Fruit fly (Drosophila melanogaster) whole organism, prepupa: Measurements from ENCODE around the gene CG7329.

Source experiments
- Blimp-1 ChIP-seq: fragments of 200-800 bp; sonication (Bioruptor generic); optimal IDR thresholded peaks from 3 replicates; lab custom pipeline; 2017; ENCODE audit warnings: missing biosample characterization, missing genetic modification characterization, mild to moderate bottlenecking, moderate library complexity, missing genetic modification reagents
- CG10631 ChIP-seq: fragments of 200-800 bp; sonication (Bioruptor generic); optimal IDR thresholded peaks from 2 replicates; lab custom pipeline; 2016; ENCODE audit warnings: missing biosample characterization, missing genetic modification characterization
- CG11762 ChIP-seq: fragments of 200-800 bp; sonication (Bioruptor generic); optimal IDR thresholded peaks from 3 replicates; lab custom pipeline; 2016; ENCODE audit warnings: missing biosample characterization, missing genetic modification characterization; ENCODE audit not compliant: insufficient read depth
- CG11902 ChIP-seq: fragments of 200-800 bp; sonication (Bioruptor generic); optimal IDR thresholded peaks from 3 replicates; lab custom pipeline; 2016; ENCODE audit warnings: missing biosample characterization, missing genetic modification characterization
- CG15336 ChIP-seq: fragments of 200-800 bp; sonication (Bioruptor generic); IDR thresholded peaks from 2 replicates; pipeline ENCODE4 v1.3.6; 2022; ENCODE audit warnings: missing biosample characterization, missing genetic modification characterization
- CG1621 ChIP-seq: fragments of 200-800 bp; sonication (Bioruptor generic); optimal IDR thresholded peaks from 3 replicates; lab custom pipeline; 2018; ENCODE audit warnings: missing biosample characterization, mild to moderate bottlenecking, missing genetic modification characterization
- CG16779 ChIP-seq: fragments of 200-800 bp; sonication (Bioruptor generic); optimal IDR thresholded peaks from 3 replicates; lab custom pipeline; 2017; ENCODE audit warnings: missing biosample characterization, mild to moderate bottlenecking, missing genetic modification characterization
- CG3032 ChIP-seq: fragments of 200-800 bp; optimal IDR thresholded peaks from 2 replicates; lab custom pipeline; 2019; ENCODE audit warnings: missing biosample characterization, mild to moderate bottlenecking, missing genetic modification characterization, moderate library complexity
- CG3919 ChIP-seq: fragments of 200-800 bp; sonication (Bioruptor generic); optimal IDR thresholded peaks from 3 replicates; lab custom pipeline; 2016; ENCODE audit warnings: missing biosample characterization, missing genetic modification characterization
- CG6163 ChIP-seq: fragments of 200-800 bp; sonication (Bioruptor generic); IDR thresholded peaks from 3 replicates; pipeline ENCODE4 v1.3.6; 2022; ENCODE audit warnings: missing biosample characterization, missing genetic modification characterization
- CG6276 ChIP-seq: fragments of 200-800 bp; sonication (Bioruptor generic); optimal IDR thresholded peaks from 2 replicates; lab custom pipeline; 2017; ENCODE audit warnings: missing biosample characterization, mild to moderate bottlenecking, missing genetic modification characterization
- CG6792 ChIP-seq: fragments of 200-800 bp; sonication (Bioruptor generic); optimal IDR thresholded peaks from 3 replicates; lab custom pipeline; 2016; ENCODE audit warnings: missing biosample characterization, missing genetic modification characterization
- CG6808 ChIP-seq: fragments of 200-800 bp; sonication (Bioruptor generic); optimal IDR thresholded peaks from 3 replicates; lab custom pipeline; 2017; ENCODE audit warnings: missing biosample characterization, missing genetic modification characterization, mild to moderate bottlenecking, moderate library complexity, missing genetic modification reagents
- CG8319 ChIP-seq: fragments of 200-800 bp; sonication (Bioruptor generic); optimal IDR thresholded peaks from 3 replicates; lab custom pipeline; 2016; ENCODE audit warnings: missing biosample characterization, missing genetic modification characterization
- CG8632 ChIP-seq: fragments of 200-800 bp; sonication (Bioruptor generic); optimal IDR thresholded peaks from 3 replicates; lab custom pipeline; 2016; ENCODE audit warnings: missing biosample characterization, missing genetic modification characterization
- CG9139 ChIP-seq: fragments of 200-800 bp; sonication (Bioruptor generic); optimal IDR thresholded peaks from 3 replicates; lab custom pipeline; 2017; ENCODE audit warnings: missing biosample characterization, mild to moderate bottlenecking, missing genetic modification characterization
- Eip78C ChIP-seq: fragments of 200-800 bp; sonication (Bioruptor generic); peaks from one replicate; lab custom pipeline; 2016; ENCODE audit warnings: missing biosample characterization, missing genetic modification characterization
- Ets21C ChIP-seq: fragments of 200-800 bp; sonication (Bioruptor generic); optimal IDR thresholded peaks from 3 replicates; lab custom pipeline; 2016; ENCODE audit warnings: missing biosample characterization, missing genetic modification characterization
- Gug ChIP-seq: fragments of 200-800 bp; sonication (Bioruptor generic); IDR thresholded peaks from 2 replicates; pipeline ENCODE4 v1.3.6; 2022; ENCODE audit warnings: missing biosample characterization, missing genetic modification characterization
- Hr38 ChIP-seq: sonication (Bioruptor generic); optimal IDR thresholded peaks from 2 replicates; lab custom pipeline; 2016; ENCODE audit warnings: missing biosample characterization, missing genetic modification characterization
- Hr4 ChIP-seq: fragments of 200-800 bp; sonication (Bioruptor generic); optimal IDR thresholded peaks from 3 replicates; lab custom pipeline; 2016; ENCODE audit warnings: missing biosample characterization, missing genetic modification characterization
- Lpt ChIP-seq: fragments of 200-800 bp; sonication (Bioruptor generic); optimal IDR thresholded peaks from 3 replicates; lab custom pipeline; 2016; ENCODE audit warnings: missing biosample characterization, missing genetic modification characterization
- Sox102F ChIP-seq: fragments of 200-800 bp; sonication (Bioruptor generic); optimal IDR thresholded peaks from 2 replicates; lab custom pipeline; 2016; ENCODE audit warnings: missing biosample characterization, mild to moderate bottlenecking, missing genetic modification characterization
- Sox14 ChIP-seq: fragments of 200-800 bp; sonication (Bioruptor generic); optimal IDR thresholded peaks from 3 replicates; lab custom pipeline; 2016; ENCODE audit warnings: missing biosample characterization, missing genetic modification characterization
- Sox15 ChIP-seq: fragments of 200-800 bp; sonication (Bioruptor generic); optimal IDR thresholded peaks from 3 replicates; lab custom pipeline; 2016; ENCODE audit warnings: missing biosample characterization, missing genetic modification characterization
- cyc ChIP-seq: fragments of 200-800 bp; sonication (Bioruptor generic); optimal IDR thresholded peaks from 3 replicates; lab custom pipeline; 2016; ENCODE audit warnings: missing biosample characterization, missing genetic modification characterization
- dac ChIP-seq: fragments of 200-800 bp; sonication (Bioruptor generic); optimal IDR thresholded peaks from 2 replicates; lab custom pipeline; 2017; ENCODE audit warnings: missing biosample characterization, mild to moderate bottlenecking, missing genetic modification characterization
- dsx ChIP-seq: fragments of 200-800 bp; optimal IDR thresholded peaks from 3 replicates; lab custom pipeline; 2019; ENCODE audit warnings: missing biosample characterization, mild to moderate bottlenecking, missing genetic modification characterization, moderate library complexity; ENCODE audit not compliant: poor library complexity, severe bottlenecking
- eg ChIP-seq: fragments of 200-800 bp; sonication (Bioruptor generic); IDR thresholded peaks from 3 replicates; pipeline ENCODE4 v1.3.6; 2022; ENCODE audit warnings: missing biosample characterization, missing genetic modification characterization
- esn ChIP-seq: fragments of 200-800 bp; sonication (Bioruptor generic); optimal IDR thresholded peaks from 2 replicates; lab custom pipeline; 2016; ENCODE audit warnings: missing biosample characterization, mild to moderate bottlenecking, missing genetic modification characterization, moderate library complexity
- fd85E ChIP-seq: fragments of 200-800 bp; sonication (Bioruptor generic); optimal IDR thresholded peaks from 3 replicates; lab custom pipeline; 2016; ENCODE audit warnings: missing biosample characterization, missing genetic modification characterization
- fkh ChIP-seq: fragments of 200-800 bp; sonication (Bioruptor generic); optimal IDR thresholded peaks from 3 replicates; lab custom pipeline; 2017; ENCODE audit warnings: missing biosample characterization, mild to moderate bottlenecking, missing genetic modification characterization, moderate library complexity
- net ChIP-seq: fragments of 200-800 bp; sonication (Bioruptor generic); optimal IDR thresholded peaks from 3 replicates; lab custom pipeline; 2016; ENCODE audit warnings: missing biosample characterization, missing genetic modification characterization
- pdm3 ChIP-seq: fragments of 200-800 bp; sonication (Bioruptor generic); optimal IDR thresholded peaks from 3 replicates; lab custom pipeline; 2016; ENCODE audit warnings: missing biosample characterization, missing genetic modification characterization
- spab ChIP-seq: fragments of 200-800 bp; sonication (Bioruptor generic); optimal IDR thresholded peaks from 2 replicates; lab custom pipeline; 2017; ENCODE audit warnings: missing biosample characterization, mild to moderate bottlenecking, missing genetic modification characterization, missing genetic modification reagents
- ss ChIP-seq, 2 experiments: fragments of 200-800 bp; sonication (Bioruptor generic); optimal IDR thresholded peaks; 2 replicates in 1 of 2; 3 replicates in 1 of 2; lab custom pipeline; 2017 to 2018; ENCODE audit warnings: mild to moderate bottlenecking in 2 of 2, missing biosample characterization in 2 of 2, missing genetic modification characterization in 2 of 2, moderate library complexity in 1 of 2
- svp ChIP-seq: fragments of 200-800 bp; sonication (Bioruptor generic); peaks from one replicate; lab custom pipeline; 2016; ENCODE audit warnings: missing biosample characterization, missing genetic modification characterization
- topi ChIP-seq: fragments of 200-800 bp; sonication (Bioruptor generic); optimal IDR thresholded peaks from 3 replicates; lab custom pipeline; 2016; ENCODE audit warnings: missing biosample characterization, missing genetic modification characterization
- vri ChIP-seq: fragments of 200-800 bp; sonication (Bioruptor generic); optimal IDR thresholded peaks from 3 replicates; lab custom pipeline; 2016; ENCODE audit warnings: missing biosample characterization, mild to moderate bottlenecking, missing genetic modification characterization

The CG7329 gene

dm6 chr2L:10661490-10662240, 23.4 kb upstream of the CG7329 start, which contains the start of gene CG31871 (continued):
- TF ChIP-seq Sox15 (GFP tag; lab: Kevin White, UChicago) (no peak), CG8632 (GFP tag; lab: Kevin White, UChicago) (peak; percentile 41), CG16779 (tag; lab: Kevin White, UChicago) (peak; percentile 17), Sox102F (GFP tag; lab: Kevin White, UChicago) (no peak), CG3032 (tag; lab: Kevin White, UChicago) (peak; percentile 73), CG15336 (GFP tag; lab: Robert Waterston, UW) (peak; percentile 93), CG6792 (GFP tag; lab: Kevin White, UChicago) (peak; percentile 25), CG1621 (tag; lab: Kevin White, UChicago) (peak; percentile 29), dsx (peak; percentile 58), CG6276 (GFP tag; lab: Kevin White, UChicago) (peak; percentile 91), spab (GFP tag; lab: Kevin White, UChicago) (peak; percentile 61), topi (no peak), fd85E (no peak), Gug (GFP tag; lab: Robert Waterston, UW) (peak; percentile 85), dac (GFP tag; lab: Kevin White, UChicago) (peak; percentile 63), pdm3 (GFP tag; lab: Kevin White, UChicago) (peak; percentile 61), Blimp-1 (GFP tag; lab: Kevin White, UChicago) (peak; percentile 29), CG6163 (GFP tag; lab: Robert Waterston, UW) (peak; percentile 70), Sox14 (GFP tag; lab: Kevin White, UChicago) (no peak), cyc (GFP tag; lab: Kevin White, UChicago) (no peak)

DNA sequence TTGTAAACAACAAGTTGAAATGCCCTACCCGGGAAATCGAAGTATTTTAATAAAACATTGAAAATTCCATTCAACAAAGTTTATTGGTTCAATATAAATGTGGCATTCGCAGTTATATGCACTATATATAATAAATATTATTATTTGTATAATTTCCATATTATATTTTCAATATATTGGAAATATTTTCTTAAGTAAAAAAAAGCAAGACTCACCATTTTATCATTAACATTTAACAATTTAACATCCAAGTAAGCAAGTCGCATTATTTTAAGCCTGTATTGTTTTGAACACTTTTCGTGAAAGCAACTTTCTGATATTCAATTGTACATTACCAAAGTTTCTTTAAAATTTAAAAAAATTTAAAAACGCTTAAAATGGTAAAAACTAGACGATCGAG, 19.7 kb upstream of the CG7329 start, which contains the start of gene CG45690:
Gene CG45690, plus strand, starts transcription at position 301 of the 400 bp plus-strand sequence.
- TF ChIP-seq CG3919 (GFP tag; lab: Kevin White, UChicago) (no peak), fkh (no peak), esn (GFP tag; lab: Kevin White, UChicago) (no peak), spab (GFP tag; lab: Kevin White, UChicago) (no peak), net (GFP tag; lab: Kevin White, UChicago) (no peak), svp (GFP tag; lab: Kevin White, UChicago) (no peak), cyc (GFP tag; lab: Kevin White, UChicago) (no peak), ss (GFP tag; optimal IDR thresholded peaks at IDR 0.05; lab: Kevin White, UChicago) (no peak), Ets21C (GFP tag; lab: Kevin White, UChicago) (no peak), CG6163 (GFP tag; lab: Robert Waterston, UW) (no peak), CG11762 (GFP tag; lab: Kevin White, UChicago) (no peak), CG6808 (no peak), Hr4 (GFP tag; lab: Kevin White, UChicago) (no peak), dsx (no peak), CG10631 (GFP tag; lab: Kevin White, UChicago) (no peak), CG9139 (GFP tag; lab: Kevin White, UChicago) (no peak), Eip78C (GFP tag; lab: Kevin White, UChicago) (no peak), eg (GFP tag; lab: Robert Waterston, UW) (no peak), CG6276 (GFP tag; lab: Kevin White, UChicago) (no peak)

DNA sequence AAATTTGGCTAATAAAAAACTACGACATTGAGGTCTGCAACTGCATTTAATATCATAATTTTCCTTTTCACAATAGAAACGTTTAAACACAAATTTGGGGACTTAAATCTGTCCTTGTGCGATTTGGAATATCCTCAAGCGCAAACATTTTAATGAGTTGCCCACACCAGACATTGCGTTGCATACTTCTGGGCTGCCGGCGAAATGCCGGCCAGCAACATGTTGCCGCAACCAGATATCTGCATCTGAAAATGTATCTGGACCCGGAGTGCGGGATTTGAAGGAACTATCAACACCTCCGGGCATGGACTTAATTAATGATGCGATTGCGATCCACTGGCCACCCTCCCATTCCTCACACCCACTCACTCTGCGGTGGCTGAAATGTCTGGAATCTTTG, 16.2 kb upstream of the CG7329 start:
- TF ChIP-seq spab (GFP tag; lab: Kevin White, UChicago) (no peak), CG3032 (tag; lab: Kevin White, UChicago) (no peak), CG6163 (GFP tag; lab: Robert Waterston, UW) (no peak), vri (GFP tag; lab: Kevin White, UChicago) (no peak), esn (GFP tag; lab: Kevin White, UChicago) (no peak), Lpt (GFP tag; lab: Kevin White, UChicago) (no peak), Sox102F (GFP tag; lab: Kevin White, UChicago) (no peak), CG11902 (GFP tag; lab: Kevin White, UChicago) (no peak), topi (no peak), Hr38 (GFP tag; lab: Kevin White, UChicago) (no peak), CG8319 (GFP tag; lab: Kevin White, UChicago) (no peak), dsx (no peak)
